Fruit fly (Drosophila melanogaster) whole organism, embryonic: Measurements from ENCODE around the gene Tpr2.
A peak's percentile ranks its signal among the peaks of the same experiment; 100 is the strongest.

Experiments used
- ATbp ChIP-seq: fragments of 200-800 bp; sonication (Bioruptor generic); optimal IDR thresholded peaks from 2 replicates; lab custom pipeline; 2017; ENCODE audit warnings: missing biosample characterization, mild to moderate bottlenecking, missing genetic modification characterization, missing genetic modification reagents
- Asciz ChIP-seq: fragments of 200-800 bp; sonication (Bioruptor generic); optimal IDR thresholded peaks from 2 replicates; lab custom pipeline; 2017; ENCODE audit warnings: missing biosample characterization, mild to moderate bottlenecking, missing genetic modification characterization, missing genetic modification reagents
- BEAF-32 ChIP-seq: fragments of 200-800 bp; sonication (Bioruptor generic); optimal IDR thresholded peaks from 3 replicates; lab custom pipeline; 2017; ENCODE audit warnings: missing biosample characterization, missing genetic modification characterization, mild to moderate bottlenecking, moderate library complexity, missing genetic modification reagents
- C15 ChIP-seq: fragments of 200-800 bp; sonication (Bioruptor generic); IDR thresholded peaks from 3 replicates; pipeline ENCODE4 v1.3.6; 2022; ENCODE audit warnings: missing biosample characterization, missing genetic modification characterization
- CG11696 ChIP-seq: fragments of 200-800 bp; sonication (Bioruptor generic); IDR thresholded peaks from 2 replicates; pipeline ENCODE4 v1.3.6; 2022; ENCODE audit warnings: missing biosample characterization, missing genetic modification characterization
- CG12071 ChIP-seq: fragments of 200-800 bp; sonication (Bioruptor generic); optimal IDR thresholded peaks from 3 replicates; lab custom pipeline; 2018; ENCODE audit warnings: missing biosample characterization, mild to moderate bottlenecking, missing genetic modification characterization
- CG12769 ChIP-seq: fragments of 200-800 bp; sonication (Bioruptor generic); optimal IDR thresholded peaks from 2 replicates; lab custom pipeline; 2019; ENCODE audit warnings: missing biosample characterization, mild to moderate bottlenecking, missing genetic modification characterization, moderate library complexity
- CG13775 ChIP-seq: fragments of 200-800 bp; sonication (Bioruptor generic); optimal IDR thresholded peaks from 3 replicates; lab custom pipeline; 2017; ENCODE audit warnings: missing biosample characterization, mild to moderate bottlenecking, missing genetic modification characterization
- CG13894 ChIP-seq: fragments of 200-800 bp; sonication (Bioruptor generic); optimal IDR thresholded peaks from 3 replicates; lab custom pipeline; 2018; ENCODE audit warnings: missing biosample characterization, mild to moderate bottlenecking, missing genetic modification characterization, moderate library complexity
- CG14014 ChIP-seq: fragments of 200-800 bp; sonication (Bioruptor generic); IDR thresholded peaks from 2 replicates; pipeline ENCODE4 v1.3.6; 2022; ENCODE audit warnings: missing biosample characterization, missing genetic modification characterization
- CG14050 ChIP-seq: fragments of 200-800 bp; sonication (Bioruptor generic); IDR thresholded peaks from 3 replicates; pipeline ENCODE4 v1.3.6; 2022; ENCODE audit warnings: missing biosample characterization, missing genetic modification characterization
- CG15073 ChIP-seq: fragments of 200-800 bp; sonication (Bioruptor generic); optimal IDR thresholded peaks from 2 replicates; lab custom pipeline; 2016; ENCODE audit warnings: missing biosample characterization, missing genetic modification characterization
- CG16863 ChIP-seq: fragments of 200-800 bp; sonication (Bioruptor generic); optimal IDR thresholded peaks from 3 replicates; lab custom pipeline; 2016; ENCODE audit warnings: missing biosample characterization, missing genetic modification characterization
- CG18599 ChIP-seq: fragments of 200-800 bp; sonication (Bioruptor generic); optimal IDR thresholded peaks from 3 replicates; lab custom pipeline; 2017; ENCODE audit warnings: missing biosample characterization, missing genetic modification characterization, mild to moderate bottlenecking, moderate library complexity, missing genetic modification reagents
- CG18619 ChIP-seq: fragments of 200-800 bp; sonication (Bioruptor generic); optimal IDR thresholded peaks from 3 replicates; lab custom pipeline; 2017; ENCODE audit warnings: missing biosample characterization, mild to moderate bottlenecking, missing genetic modification characterization
- CG30403 ChIP-seq: fragments of 200-800 bp; sonication (Bioruptor generic); optimal IDR thresholded peaks from 3 replicates; lab custom pipeline; 2016; ENCODE audit warnings: missing biosample characterization, missing genetic modification characterization
- CG4404 ChIP-seq: fragments of 200-800 bp; sonication (Bioruptor generic); IDR thresholded peaks from 2 replicates; pipeline ENCODE4 v1.3.6; 2022; ENCODE audit warnings: missing biosample characterization, missing genetic modification characterization
- CG4820 ChIP-seq: fragments of 200-800 bp; sonication (Bioruptor generic); optimal IDR thresholded peaks from 3 replicates; lab custom pipeline; 2016; ENCODE audit warnings: missing biosample characterization, missing genetic modification characterization
- CG7963 ChIP-seq: fragments of 200-800 bp; sonication (Bioruptor generic); IDR thresholded peaks from 3 replicates; pipeline ENCODE4 v1.3.6; 2022; ENCODE audit warnings: missing biosample characterization, missing genetic modification characterization; ENCODE audit not compliant: partially characterized antibody
- CG8944 ChIP-seq: fragments of 200-800 bp; sonication (Bioruptor generic); optimal IDR thresholded peaks from 3 replicates; lab custom pipeline; 2016; ENCODE audit warnings: missing biosample characterization, missing genetic modification characterization
- CG9215 ChIP-seq: fragments of 200-800 bp; sonication (Bioruptor generic); IDR thresholded peaks from 2 replicates; pipeline ENCODE4 v1.3.6; 2022; ENCODE audit warnings: missing biosample characterization, missing genetic modification characterization
- CG9797 ChIP-seq: fragments of 200-800 bp; sonication (Bioruptor generic); optimal IDR thresholded peaks from 3 replicates; lab custom pipeline; 2018; ENCODE audit warnings: missing biosample characterization, mild to moderate bottlenecking, missing genetic modification characterization
- CG9932 ChIP-seq: fragments of 200-800 bp; sonication (Bioruptor generic); IDR thresholded peaks from 2 replicates; pipeline ENCODE4 v1.3.6; 2022; ENCODE audit warnings: missing biosample characterization, missing genetic modification characterization
- Dfd ChIP-seq, 2 experiments: fragments of >200 bp; optimal IDR thresholded peaks; 2 replicates each; lab custom pipeline; 2017; ENCODE audit warnings: missing biosample characterization in 2 of 2, missing genetic modification characterization in 2 of 2
- Drgx ChIP-seq: fragments of 200-800 bp; sonication (Bioruptor generic); IDR thresholded peaks from 2 replicates; pipeline ENCODE4 v1.3.6; 2022; ENCODE audit warnings: missing biosample characterization, missing genetic modification characterization
- Lim3 ChIP-seq: fragments of 200-800 bp; sonication (Bioruptor generic); IDR thresholded peaks from 2 replicates; pipeline ENCODE4 v1.3.6; 2022; ENCODE audit warnings: missing biosample characterization, missing genetic modification characterization
- MTF-1 ChIP-seq: fragments of 200-800 bp; sonication (Bioruptor generic); optimal IDR thresholded peaks from 2 replicates; lab custom pipeline; 2018; ENCODE audit warnings: missing biosample characterization, mild to moderate bottlenecking, missing genetic modification characterization, borderline replicate concordance
- Oaz ChIP-seq: fragments of 200-800 bp; sonication (Bioruptor generic); IDR thresholded peaks from 2 replicates; pipeline ENCODE4 v1.3.6; 2022; ENCODE audit warnings: missing biosample characterization, missing genetic modification characterization
- Pdp1 ChIP-seq, 2 experiments: fragments of 200-800 bp; sonication (Bioruptor generic); optimal IDR thresholded peaks; 3 replicates each; lab custom pipeline; 2016; ENCODE audit warnings: missing biosample characterization in 2 of 2, missing genetic modification characterization in 2 of 2, mild to moderate bottlenecking in 1 of 2, moderate library complexity in 1 of 2
- Ravus ChIP-seq: fragments of 200-800 bp; sonication (Bioruptor generic); IDR thresholded peaks from 2 replicates; pipeline ENCODE4 v1.3.6; 2022; ENCODE audit warnings: missing biosample characterization, missing genetic modification characterization
- Sox100B ChIP-seq: fragments of 200-800 bp; sonication (Bioruptor generic); optimal IDR thresholded peaks from 3 replicates; lab custom pipeline; 2018; ENCODE audit warnings: missing biosample characterization, mild to moderate bottlenecking, missing genetic modification characterization
- Xrp1 ChIP-seq: fragments of 200-800 bp; sonication (Bioruptor generic); IDR thresholded peaks from 2 replicates; pipeline ENCODE4 v1.3.6; 2022; ENCODE audit warnings: missing biosample characterization, missing genetic modification characterization
- aop ChIP-seq: fragments of 200-800 bp; sonication (Bioruptor generic); IDR thresholded peaks from 2 replicates; pipeline ENCODE4 v1.3.6; 2022; ENCODE audit warnings: missing biosample characterization, missing genetic modification characterization
- bsh ChIP-seq, 2 experiments: fragments of 200-800 bp; sonication (Bioruptor generic); optimal IDR thresholded peaks; 2 replicates each; lab custom pipeline; 2017 to 2018; ENCODE audit warnings: mild to moderate bottlenecking in 2 of 2, missing biosample characterization in 2 of 2, missing genetic modification characterization in 2 of 2, moderate library complexity in 1 of 2
- ci ChIP-seq: fragments of 200-800 bp; sonication (Bioruptor generic); IDR thresholded peaks from 3 replicates; pipeline ENCODE4 v1.3.6; 2022; ENCODE audit warnings: missing biosample characterization, missing genetic modification characterization
- cwo ChIP-seq: fragments of 200-800 bp; sonication (Bioruptor generic); optimal IDR thresholded peaks from 3 replicates; lab custom pipeline; 2017; ENCODE audit warnings: missing biosample characterization, missing genetic modification characterization, mild to moderate bottlenecking, moderate library complexity, missing genetic modification reagents
- eve ChIP-seq, 2 experiments: fragments of >200 bp; optimal IDR thresholded peaks; 2 replicates each; lab custom pipeline; 2017; ENCODE audit warnings: missing biosample characterization in 2 of 2, missing genetic modification characterization in 2 of 2
- gem ChIP-seq: fragments of 200-800 bp; sonication (Bioruptor generic); optimal IDR thresholded peaks from 2 replicates; lab custom pipeline; 2019; ENCODE audit warnings: missing biosample characterization, mild to moderate bottlenecking, missing genetic modification characterization, moderate library complexity
- hbn ChIP-seq: fragments of 200-800 bp; sonication (Bioruptor generic); IDR thresholded peaks from 2 replicates; pipeline ENCODE4 v1.3.6; 2022; ENCODE audit warnings: missing biosample characterization, missing genetic modification characterization; ENCODE audit not compliant: partially characterized antibody
- lilli ChIP-seq: fragments of 200-800 bp; sonication (Bioruptor generic); optimal IDR thresholded peaks from 3 replicates; lab custom pipeline; 2016; ENCODE audit warnings: missing biosample characterization, missing genetic modification characterization
- maf-S ChIP-seq: fragments of 200-800 bp; sonication (Bioruptor generic); optimal IDR thresholded peaks from 2 replicates; lab custom pipeline; 2016; ENCODE audit warnings: missing biosample characterization, missing genetic modification characterization
- nerfin-2 ChIP-seq: fragments of 200-800 bp; sonication (Bioruptor generic); IDR thresholded peaks from 2 replicates; pipeline ENCODE4 v1.3.6; 2022; ENCODE audit warnings: missing biosample characterization, missing genetic modification characterization; ENCODE audit not compliant: partially characterized antibody
- nom ChIP-seq: fragments of 200-800 bp; sonication (Bioruptor generic); optimal IDR thresholded peaks from 2 replicates; lab custom pipeline; 2017; ENCODE audit warnings: missing biosample characterization, missing genetic modification characterization, mild to moderate bottlenecking, moderate library complexity, missing genetic modification reagents
- peb ChIP-seq: fragments of 200-800 bp; sonication (Bioruptor generic); IDR thresholded peaks from 2 replicates; pipeline ENCODE4 v1.3.6; 2022; ENCODE audit warnings: missing biosample characterization, missing genetic modification characterization
- pnt ChIP-seq: fragments of 200-800 bp; sonication (Bioruptor generic); optimal IDR thresholded peaks from 3 replicates; lab custom pipeline; 2016; ENCODE audit warnings: missing biosample characterization, missing genetic modification characterization
- sd ChIP-seq: fragments of 200-800 bp; sonication (Bioruptor generic); optimal IDR thresholded peaks from 3 replicates; lab custom pipeline; 2018; ENCODE audit warnings: missing biosample characterization, mild to moderate bottlenecking, missing genetic modification characterization, moderate library complexity
- tap ChIP-seq: fragments of 200-800 bp; optimal IDR thresholded peaks from 3 replicates; lab custom pipeline; 2019; ENCODE audit warnings: missing biosample characterization, mild to moderate bottlenecking, missing genetic modification characterization, moderate library complexity
- tin ChIP-seq: fragments of 200-800 bp; sonication (Bioruptor generic); optimal IDR thresholded peaks from 3 replicates; lab custom pipeline; 2016; ENCODE audit warnings: missing biosample characterization, missing genetic modification characterization
- tna ChIP-seq: fragments of 200-800 bp; sonication (Bioruptor generic); IDR thresholded peaks from 2 replicates; pipeline ENCODE4 v1.3.6; 2022; ENCODE audit warnings: missing biosample characterization, missing genetic modification characterization; ENCODE audit not compliant: partially characterized antibody
- yki ChIP-seq: fragments of >200 bp; optimal IDR thresholded peaks from 3 replicates; lab custom pipeline; 2018

Tpr2 gene

DNA sequence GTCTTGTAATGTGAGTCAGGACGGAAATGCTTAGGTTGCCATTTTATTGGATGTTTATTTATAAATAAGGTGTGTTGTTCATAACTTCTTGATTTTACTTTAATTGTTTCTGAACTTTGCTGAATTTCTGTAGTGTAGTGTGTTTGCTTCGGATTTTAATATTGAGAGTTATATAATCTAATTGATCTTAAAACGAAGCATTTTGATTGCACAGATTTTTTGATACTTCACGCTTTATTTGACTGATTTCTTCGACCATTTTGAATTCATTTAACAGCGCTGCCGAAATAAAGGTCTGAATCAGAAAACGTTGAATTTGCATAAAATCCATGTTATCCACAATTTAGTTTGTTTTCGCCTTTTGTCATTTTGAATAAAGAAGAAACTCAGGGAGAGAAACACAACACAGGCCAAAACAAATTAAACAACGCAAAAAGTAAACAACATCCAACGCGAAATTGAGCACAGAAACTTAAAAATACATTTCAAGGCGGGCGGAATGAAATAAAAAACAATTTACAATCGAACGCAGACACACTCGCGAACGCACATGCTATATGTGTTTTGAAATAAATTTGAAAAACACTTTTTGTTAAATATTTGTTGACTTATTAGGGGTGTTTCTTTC is 40.3 kb downstream of the Tpr2 start (continued):
- TF ChIP-seq CG8944 (GFP tag; lab: Kevin White, UChicago), result no peak
- TF ChIP-seq Oaz (GFP tag; lab: Robert Waterston, UW), result no peak
- peak; percentile 27; the same call in 1 of the 2 replicates for TF ChIP-seq CG14014 (GFP tag; lab: Robert Waterston, UW)
- TF ChIP-seq yki (lab: Kevin White, UChicago), result no peak
- TF ChIP-seq lilli, result no peak
- 0 out of 2 replicates have a peak, but pooled peaks have one; percentile 22 for TF ChIP-seq CG11696 (GFP tag; lab: Robert Waterston, UW)
- TF ChIP-seq CG15073 (GFP tag; lab: Kevin White, UChicago), result no peak
- no peak for TF ChIP-seq CG13775
- TF ChIP-seq Dfd (GFP tag; optimal IDR thresholded peaks at IDR 0.05; lab: Kevin White, UChicago), result no peak
- no peak for TF ChIP-seq Ravus
- TF ChIP-seq Pdp1 (GFP tag; optimal IDR thresholded peaks at IDR 0.05; lab: Kevin White, UChicago), result peak in 1 of 2 experiments; percentile 82
- TF ChIP-seq bsh (GFP tag; optimal IDR thresholded peaks at IDR 0.05; lab: Kevin White, UChicago), result no peak
- TF ChIP-seq maf-S (GFP tag; lab: Kevin White, UChicago), result no peak
- no peak for TF ChIP-seq nom (GFP tag; lab: Kevin White, UChicago)
- TF ChIP-seq tap (tag; lab: Kevin White, UChicago), result peak; percentile 18
- TF ChIP-seq aop, result no peak
- TF ChIP-seq gem (tag; lab: Kevin White, UChicago), result no peak
- no peak for TF ChIP-seq nerfin-2 (GFP tag; lab: Robert Waterston, UW)
- TF ChIP-seq Lim3, result no peak
- TF ChIP-seq CG9215 (GFP tag; lab: Robert Waterston, UW), result no peak
- no peak for TF ChIP-seq CG4404 (GFP tag; lab: Robert Waterston, UW)
- TF ChIP-seq CG18619 (GFP tag; lab: Kevin White, UChicago), result no peak
- peak; percentile 50 for TF ChIP-seq Asciz (GFP tag; lab: Kevin White, UChicago)
- no peak for TF ChIP-seq pnt (GFP tag; lab: Kevin White, UChicago)
- no peak for TF ChIP-seq CG7963 (GFP tag; lab: Robert Waterston, UW)
- peak; percentile 21 for TF ChIP-seq sd
- peak; percentile 28 for TF ChIP-seq CG12769 (tag; lab: Kevin White, UChicago)
- TF ChIP-seq CG9932 (GFP tag; lab: Robert Waterston, UW), result no peak
- no peak for TF ChIP-seq tin (GFP tag; lab: Kevin White, UChicago)
- TF ChIP-seq CG4820 (GFP tag; lab: Kevin White, UChicago), result no peak
- TF ChIP-seq tna (GFP tag; lab: Robert Waterston, UW), result no peak
- TF ChIP-seq Sox100B (GFP tag; lab: Kevin White, UChicago), result no peak
- TF ChIP-seq hbn, result no peak
- no peak for TF ChIP-seq peb (GFP tag; lab: Robert Waterston, UW)
- peak in 1 of 2 experiments; percentile 4 for TF ChIP-seq eve (GFP tag; optimal IDR thresholded peaks at IDR 0.05; lab: Kevin White, UChicago)
- TF ChIP-seq C15 (GFP tag; lab: Robert Waterston, UW), result no peak
- no peak for TF ChIP-seq CG30403
- no peak for TF ChIP-seq CG12071 (GFP tag; lab: Kevin White, UChicago)
- no peak for TF ChIP-seq Xrp1 (GFP tag; lab: Robert Waterston, UW)
- TF ChIP-seq CG14050, result no peak
- peak; percentile 30 for TF ChIP-seq CG13894 (tag; lab: Kevin White, UChicago)
- TF ChIP-seq MTF-1 (GFP tag; lab: Kevin White, UChicago), result peak; percentile 2
- no peak for TF ChIP-seq ci (GFP tag; lab: Robert Waterston, UW)
- TF ChIP-seq cwo, result no peak
- TF ChIP-seq CG9797 (GFP tag; lab: Kevin White, UChicago), result no peak
- no peak for TF ChIP-seq CG18599 (GFP tag; lab: Kevin White, UChicago)
- no peak for TF ChIP-seq BEAF-32 (GFP tag; lab: Kevin White, UChicago)
- TF ChIP-seq CG16863 (GFP tag; lab: Kevin White, UChicago), result no peak
- TF ChIP-seq ATbp (GFP tag; lab: Kevin White, UChicago), result peak; percentile 45
- no peak for TF ChIP-seq Drgx (GFP tag; lab: Robert Waterston, UW)
